Worm (Caenorhabditis elegans) whole organism, L4 larva: ENCODE data around the gene F54F12.1.

Source experiments
- F44E2.7 ChIP-seq: fragments of 200-800 bp; sonication (Bioruptor generic); IDR thresholded peaks from 2 replicates; pipeline ENCODE4 v2.1.2; 2022; ENCODE audit warnings: missing genetic modification characterization, missing compliant biosample characterization
- F49E8.2 ChIP-seq: sonication (generic microtip); optimal IDR thresholded peaks from 2 replicates; lab custom pipeline; 2016; ENCODE audit warnings: missing compliant biosample characterization, mild to moderate bottlenecking, missing genetic modification characterization, borderline replicate concordance
- R02D3.7 ChIP-seq: fragments of 150-350 bp; sonication (generic microtip); optimal IDR thresholded peaks from 3 replicates; lab custom pipeline; 2014; ENCODE audit warnings: missing biosample characterization, missing genetic modification characterization
- T26A8.4 ChIP-seq: fragments of 200-800 bp; sonication (Bioruptor generic); IDR thresholded peaks from 2 replicates; pipeline ENCODE4 v1.3.6; 2022; ENCODE audit warnings: missing genetic modification characterization, missing compliant biosample characterization
- Y48G9A.11 ChIP-seq: fragments of 200-800 bp; sonication (Bioruptor generic); IDR thresholded peaks from 2 replicates; pipeline ENCODE4 v1.3.6; 2022; ENCODE audit warnings: missing genetic modification reagents, missing genetic modification characterization, missing compliant biosample characterization
- ZK546.5 ChIP-seq, 2 experiments: sonication (generic microtip); optimal IDR thresholded peaks; 2 replicates each; lab custom pipeline; 2017; ENCODE audit warnings: missing biosample characterization in 2 of 2, missing genetic modification characterization in 2 of 2
- aha-1 ChIP-seq: fragments of 150-350 bp; peaks from one replicate; lab custom pipeline; 2014; ENCODE audit warnings: missing biosample characterization, missing genetic modification characterization
- attf-4 ChIP-seq: sonication (generic microtip); optimal IDR thresholded peaks from 3 replicates; lab custom pipeline; 2017; ENCODE audit warnings: missing biosample characterization, missing genetic modification characterization
- ceh-20 ChIP-seq: fragments of 200-800 bp; sonication (Bioruptor generic); IDR thresholded peaks from 2 replicates; pipeline ENCODE4 v1.3.6; 2022; ENCODE audit warnings: missing genetic modification reagents, missing genetic modification characterization, missing compliant biosample characterization
- ceh-32 ChIP-seq: sonication (generic microtip); optimal IDR thresholded peaks from 2 replicates; lab custom pipeline; 2016; ENCODE audit warnings: mild to moderate bottlenecking, missing genetic modification characterization, missing compliant biosample characterization; ENCODE audit not compliant: poor library complexity
- ceh-82 ChIP-seq: sonication (generic microtip); optimal IDR thresholded peaks from 2 replicates; lab custom pipeline; 2017; ENCODE audit warnings: missing biosample characterization, missing genetic modification characterization
- ctbp-1 ChIP-seq: fragments of 200-800 bp; sonication (Bioruptor generic); IDR thresholded peaks from 2 replicates; pipeline ENCODE4 v1.3.6; 2022; ENCODE audit warnings: missing genetic modification reagents, missing genetic modification characterization, missing compliant biosample characterization
- daf-8 ChIP-seq: fragments of 200-800 bp; sonication (Bioruptor generic); IDR thresholded peaks from 2 replicates; pipeline ENCODE4 v1.3.6; 2022; ENCODE audit warnings: missing genetic modification characterization, missing compliant biosample characterization
- dve-1 ChIP-seq: sonication (generic microtip); optimal IDR thresholded peaks from 2 replicates; lab custom pipeline; 2017; ENCODE audit warnings: antibody characterized with exemption, mild to moderate bottlenecking, missing genetic modification characterization, missing compliant biosample characterization; ENCODE audit not compliant: insufficient read depth
- fos-1 ChIP-seq: fragments of 150-350 bp; optimal IDR thresholded peaks from 2 replicates; lab custom pipeline; 2014; ENCODE audit warnings: missing biosample characterization, missing genetic modification characterization
- gei-8 ChIP-seq: fragments of 200-800 bp; sonication (Bioruptor generic); optimal IDR thresholded peaks from 2 replicates; lab custom pipeline; 2018; ENCODE audit warnings: mild to moderate bottlenecking, missing genetic modification characterization, missing compliant biosample characterization
- hlh-30 ChIP-seq: sonication (generic microtip); optimal IDR thresholded peaks from 2 replicates; lab custom pipeline; 2017; ENCODE audit warnings: antibody characterized with exemption, mild to moderate bottlenecking, missing genetic modification characterization, missing compliant biosample characterization; ENCODE audit not compliant: insufficient read depth
- lin-1 ChIP-seq: fragments of 200-800 bp; sonication (Bioruptor generic); IDR thresholded peaks from 2 replicates; pipeline ENCODE4 v1.3.6; 2022; ENCODE audit warnings: missing genetic modification reagents, missing genetic modification characterization, missing compliant biosample characterization
- lin-13 ChIP-seq: fragments of 150-350 bp; optimal IDR thresholded peaks from 2 replicates; lab custom pipeline; 2014; ENCODE audit warnings: missing biosample characterization, missing genetic modification reagents, missing genetic modification characterization
- lin-15B ChIP-seq: fragments of 150-350 bp; sonication (generic microtip); optimal IDR thresholded peaks from 3 replicates; lab custom pipeline; 2014; ENCODE audit warnings: missing biosample characterization, missing genetic modification characterization
- lin-38 ChIP-seq: fragments of 200-800 bp; sonication (Bioruptor generic); IDR thresholded peaks from 2 replicates; pipeline ENCODE4 v1.3.6; 2022; ENCODE audit warnings: missing genetic modification reagents, missing genetic modification characterization, missing compliant biosample characterization
- lin-39 ChIP-seq: fragments of 150-350 bp; optimal IDR thresholded peaks from 2 replicates; lab custom pipeline; 2014; ENCODE audit warnings: missing biosample characterization, missing genetic modification reagents, missing genetic modification characterization
- lir-3 ChIP-seq: sonication (generic microtip); optimal IDR thresholded peaks from 2 replicates; lab custom pipeline; 2016; ENCODE audit warnings: mild to moderate bottlenecking, missing genetic modification characterization, missing compliant biosample characterization
- lsy-2 ChIP-seq, 2 experiments: fragments of 150-350 bp in 1 of 2; sonication (generic microtip) in 1 of 2; optimal IDR thresholded peaks; 2 replicates each; lab custom pipeline; 2014 to 2017; ENCODE audit warnings: missing biosample characterization in 2 of 2, missing genetic modification characterization in 2 of 2
- madf-9 ChIP-seq: fragments of 200-800 bp; sonication (Bioruptor generic); conservative IDR thresholded peaks from 2 replicates; pipeline ENCODE4 v1.3.6; 2022; ENCODE audit warnings: missing genetic modification reagents, missing genetic modification characterization, missing compliant biosample characterization
- mdl-1 ChIP-seq, 2 experiments: fragments of 150-350 bp in 1 of 2; sonication (generic microtip) in 1 of 2; optimal IDR thresholded peaks; 2 replicates each; lab custom pipeline; 2014 to 2017; ENCODE audit warnings: missing biosample characterization in 2 of 2, missing genetic modification characterization in 2 of 2
- mdt-29 ChIP-seq: fragments of 200-800 bp; sonication (Bioruptor generic); IDR thresholded peaks from 2 replicates; pipeline ENCODE4 v1.3.6; 2022; ENCODE audit warnings: missing genetic modification reagents, missing genetic modification characterization, missing compliant biosample characterization
- mep-1 ChIP-seq: fragments of 150-350 bp; sonication (generic microtip); optimal IDR thresholded peaks from 3 replicates; lab custom pipeline; 2014; ENCODE audit warnings: missing biosample characterization, missing genetic modification characterization
- mes-2 ChIP-seq: sonication (generic microtip); optimal IDR thresholded peaks from 2 replicates; lab custom pipeline; 2016; ENCODE audit warnings: missing genotype, mild to moderate bottlenecking, missing genetic modification characterization, missing compliant biosample characterization; ENCODE audit not compliant: poor library complexity, severe bottlenecking
- nhr-10 ChIP-seq: fragments of 150-350 bp; optimal IDR thresholded peaks from 2 replicates; lab custom pipeline; 2014; ENCODE audit warnings: missing biosample characterization, missing genetic modification characterization
- nhr-11 ChIP-seq: fragments of 150-350 bp; optimal IDR thresholded peaks from 2 replicates; lab custom pipeline; 2014; ENCODE audit warnings: missing biosample characterization, missing genetic modification characterization
- nhr-237 ChIP-seq: sonication (generic microtip); optimal IDR thresholded peaks from 2 replicates; lab custom pipeline; 2017; ENCODE audit warnings: missing biosample characterization, missing genetic modification characterization
- nhr-25 ChIP-seq: sonication (generic microtip); optimal IDR thresholded peaks from 2 replicates; lab custom pipeline; 2017; ENCODE audit warnings: missing genetic modification characterization, mild to moderate bottlenecking, missing compliant biosample characterization, antibody characterized with exemption, moderate library complexity, borderline replicate concordance; ENCODE audit not compliant: insufficient read depth
- nhr-28 ChIP-seq: fragments of 150-350 bp; optimal IDR thresholded peaks from 2 replicates; lab custom pipeline; 2014; ENCODE audit warnings: missing biosample characterization, missing genetic modification characterization
- nhr-48 ChIP-seq: sonication (generic microtip); optimal IDR thresholded peaks from 2 replicates; lab custom pipeline; 2016; ENCODE audit warnings: mild to moderate bottlenecking, missing genetic modification characterization, missing compliant biosample characterization
- pha-4 ChIP-seq, 2 experiments: fragments of 150-350 bp in 1 of 2; fragments of 200-800 bp in 1 of 2; sonication (Bioruptor generic) in 1 of 2; IDR thresholded peaks in 1 of 2; optimal IDR thresholded peaks in 1 of 2; 2 replicates each; pipeline versions ENCODE4 v1.3.6 to Lab custom; 2014 to 2022; ENCODE audit warnings: missing genetic modification characterization in 2 of 2, missing genetic modification reagents in 2 of 2, missing biosample characterization in 1 of 2, missing compliant biosample characterization in 1 of 2
- pqm-1 ChIP-seq: sonication (generic microtip); optimal IDR thresholded peaks from 2 replicates; lab custom pipeline; 2017; ENCODE audit warnings: missing biosample characterization, missing genetic modification characterization
- sdz-12 ChIP-seq: fragments of 200-800 bp; sonication (Bioruptor generic); optimal IDR thresholded peaks from 2 replicates; lab custom pipeline; 2018; ENCODE audit warnings: mild to moderate bottlenecking, missing genetic modification characterization, missing compliant biosample characterization
- spr-1 ChIP-seq: sonication (generic microtip); optimal IDR thresholded peaks from 2 replicates; lab custom pipeline; 2016; ENCODE audit warnings: mild to moderate bottlenecking, missing genetic modification characterization, missing compliant biosample characterization
- tra-1 ChIP-seq: fragments of 200-800 bp; sonication (Bioruptor generic); IDR thresholded peaks from 2 replicates; pipeline ENCODE4 v1.3.6; 2022; ENCODE audit warnings: missing genetic modification reagents, missing genetic modification characterization, missing compliant biosample characterization
- zfp-3 ChIP-seq: fragments of 200-800 bp; sonication (Bioruptor generic); conservative IDR thresholded peaks from 2 replicates; pipeline ENCODE4 v1.3.6; 2022; ENCODE audit warnings: missing genetic modification reagents, missing genetic modification characterization, missing compliant biosample characterization

The F54F12.1 gene

ce11 chrIII:13065694-13066093 lies 10.5 kb upstream of the F54F12.1 start (continued):
- TF ChIP-seq pqm-1 (tag; lab: Kevin White, UChicago): no peak
- TF ChIP-seq ceh-82 (tag; lab: Kevin White, UChicago): no peak
- no peak for TF ChIP-seq daf-8 (GFP tag; lab: Robert Waterston, UW)
- no peak for TF ChIP-seq ceh-20 (GFP tag; lab: Robert Waterston, UW)
- TF ChIP-seq zfp-3: no peak
- no peak for TF ChIP-seq gei-8

ce11 chrIII:13064213-13065184 lies 9.3 kb upstream of the F54F12.1 start:
- peak; percentile 22 for TF ChIP-seq mep-1
- no peak for TF ChIP-seq F44E2.7 (GFP tag; lab: Robert Waterston, UW)
- no peak for TF ChIP-seq lir-3 (tag; lab: Kevin White, UChicago)
- TF ChIP-seq nhr-11 (tag; lab: Kevin White, UChicago): peak; percentile 15
- no peak for TF ChIP-seq nhr-237 (tag; lab: Kevin White, UChicago)
- peak; percentile 89 for TF ChIP-seq hlh-30
- peak in 1 of 2 experiments; percentile 20 for TF ChIP-seq mdl-1 (tag; optimal IDR thresholded peaks at IDR 0.05; lab: Kevin White, UChicago)
- TF ChIP-seq lsy-2 (tag; optimal IDR thresholded peaks at IDR 0.05; lab: Kevin White, UChicago): peak in 1 of 2 experiments; percentile 36
- no peak for TF ChIP-seq fos-1
- TF ChIP-seq aha-1 (tag; lab: Kevin White, UChicago): peak; percentile 75
- TF ChIP-seq dve-1 (tag; lab: Kevin White, UChicago): peak; percentile 7
- 0 out of 2 replicates have a peak, but pooled peaks have one; percentile 48 for TF ChIP-seq lin-1 (GFP tag; lab: Robert Waterston, UW)
- TF ChIP-seq ZK546.5 (tag; optimal IDR thresholded peaks at IDR 0.05; lab: Kevin White, UChicago): no peak
- peak; percentile 11 for TF ChIP-seq nhr-28 (tag; lab: Kevin White, UChicago)
- 0 out of 2 replicates have a peak, but pooled peaks have one; percentile 8 for TF ChIP-seq tra-1 (GFP tag; lab: Robert Waterston, UW)

- no peak for TF ChIP-seq lir-3 (tag; lab: Kevin White, UChicago)
These were observed 7.7 kb upstream of the F54F12.1 start for ce11 chrIII:13062989-13063388.

DNA sequence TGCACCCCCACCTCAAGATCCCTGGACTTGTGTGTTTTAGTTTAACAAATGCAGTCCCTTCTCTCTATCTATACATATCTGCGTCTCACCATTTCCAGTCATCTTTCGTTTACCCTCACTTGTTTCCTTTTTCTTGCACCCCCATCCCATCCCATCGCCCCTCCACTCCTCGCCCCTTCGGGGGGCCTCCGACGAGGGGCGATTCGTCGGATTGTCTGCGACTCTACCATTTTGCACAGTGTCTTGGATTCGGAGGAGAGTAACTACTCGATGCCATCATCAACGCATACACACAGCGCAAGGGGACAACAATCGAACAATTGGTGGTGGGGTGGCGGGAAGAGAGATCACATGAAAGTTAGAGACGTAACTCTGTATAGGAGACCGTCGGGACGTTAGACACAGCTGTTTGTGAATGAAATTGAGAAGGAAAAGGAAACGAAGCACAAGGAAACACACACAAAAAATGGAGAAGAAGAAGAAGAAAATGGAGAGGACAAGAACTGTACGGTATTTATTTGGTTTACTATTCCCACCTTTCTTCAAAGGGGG lies 7.2 kb upstream of the F54F12.1 start:
- TF ChIP-seq lin-39 (no peak), madf-9 (GFP tag; lab: Robert Waterston, UW) (0 out of 2 replicates have a peak, but pooled peaks have one; percentile 54), pha-4 (GFP tag; IDR thresholded peaks at IDR 0.05; lab: Robert Waterston, UW) (peak; percentile 47; the same call in 1 of the 2 replicates), pha-4 (tag; optimal IDR thresholded peaks at IDR 0.05; lab: Kevin White, UChicago) (peak; percentile 46), ctbp-1 (GFP tag; lab: Robert Waterston, UW) (peak; percentile 93), ceh-32 (tag; lab: Kevin White, UChicago) (peak; percentile 27), nhr-48 (peak; percentile 79), Y48G9A.11 (GFP tag; lab: Robert Waterston, UW) (no peak), aha-1 (tag; lab: Kevin White, UChicago) (peak; percentile 99), spr-1 (peak; percentile 82), T26A8.4 (GFP tag; lab: Robert Waterston, UW) (peak; percentile 18; the same call in 1 of the 2 replicates), nhr-25 (peak; percentile 70), lin-15B (no peak), R02D3.7 (no peak), lin-38 (GFP tag; lab: Robert Waterston, UW) (peak; percentile 63), pqm-1 (tag; lab: Kevin White, UChicago) (peak; percentile 33), F49E8.2 (tag; lab: Kevin White, UChicago) (no peak), sdz-12 (GFP tag; lab: Kevin White, UChicago) (peak; percentile 2), hlh-30 (peak; percentile 97), F44E2.7 (GFP tag; lab: Robert Waterston, UW) (no peak), mes-2 (tag; lab: Kevin White, UChicago) (peak; percentile 71), mdt-29 (GFP tag; lab: Robert Waterston, UW) (peak; percentile 21; the same call in 1 of the 2 replicates), lin-13 (GFP tag; lab: Kevin White, UChicago) (peak; percentile 77), nhr-10 (tag; lab: Kevin White, UChicago) (no peak), attf-4 (tag; lab: Kevin White, UChicago) (peak; percentile 29)
